Fruit fly (Drosophila melanogaster): ENCODE measurements around the gene CG1113.

Gene CG1113

dm6 chr3R:5211901-5212758 lies 40.8 kb upstream of the CG1113 start (continued):
- TF ChIP-seq GATAe (GFP tag; conservative IDR thresholded peaks at IDR 0.05) (no peak), NC2α (GFP tag; optimal IDR thresholded peaks at IDR 0.05) (peak; percentile 51), CG17568 (GFP tag; optimal IDR thresholded peaks at IDR 0.05) (peak; percentile 62), yki (optimal IDR thresholded peaks at IDR 0.05) (no peak), Dek (tag; optimal IDR thresholded peaks at IDR 0.05) (no peak), pfk (GFP tag; optimal IDR thresholded peaks at IDR 0.05) (no peak), CG11093 (GFP tag; IDR thresholded peaks at IDR 0.05) (peak; percentile 41; the same call in 1 of the 3 replicates), Pdp1 (GFP tag; optimal IDR thresholded peaks at IDR 0.05) (peak; percentile 64 to 67), seq (GFP tag; IDR thresholded peaks at IDR 0.05) (no peak), CG17359 (tag; optimal IDR thresholded peaks at IDR 0.05) (peak; percentile 52), BtbVII (GFP tag; optimal IDR thresholded peaks at IDR 0.05) (no peak), Atf-2 (GFP tag; optimal IDR thresholded peaks at IDR 0.05) (peak; percentile 85), D (optimal IDR thresholded peaks at IDR 0.05) (no peak), D (GFP tag; optimal IDR thresholded peaks at IDR 0.05) (peak; percentile 78), CkIIα-i1 (GFP tag; IDR thresholded peaks at IDR 0.05) (no peak), CG3726 (GFP tag; IDR thresholded peaks at IDR 0.05) (no peak), CG18764 (GFP tag; optimal IDR thresholded peaks at IDR 0.05) (peak; percentile 67), CG31224 (GFP tag; IDR thresholded peaks at IDR 0.05) (no peak), CG33213 (GFP tag; optimal IDR thresholded peaks at IDR 0.05) (peak; percentile 70), CG42726 (GFP tag; IDR thresholded peaks at IDR 0.05; ENCODE audit: partially characterized antibody) (no peak), CG18011 (GFP tag; optimal IDR thresholded peaks at IDR 0.05) (no peak), lab (GFP tag; optimal IDR thresholded peaks at IDR 0.05) (peak; percentile 10), CG2202 (tag; optimal IDR thresholded peaks at IDR 0.05) (peak; percentile 87), HLH3B (GFP tag; IDR thresholded peaks at IDR 0.05) (no peak), Sox100B (GFP tag; optimal IDR thresholded peaks at IDR 0.05) (peak; percentile 56), CG2889 (GFP tag; IDR thresholded peaks at IDR 0.05) (no peak), CG1603 (tag; optimal IDR thresholded peaks at IDR 0.05) (peak; percentile 93), CG5180 (GFP tag; optimal IDR thresholded peaks at IDR 0.05) (peak; percentile 36), CG8944 (GFP tag; optimal IDR thresholded peaks at IDR 0.05) (peak; percentile 82), scrt (GFP tag; optimal IDR thresholded peaks at IDR 0.05) (no peak), Deaf1 (tag; optimal IDR thresholded peaks at IDR 0.05) (no peak), unpg (GFP tag; optimal IDR thresholded peaks at IDR 0.05) (peak; percentile 77), ems (GFP tag; optimal IDR thresholded peaks at IDR 0.05) (peak; percentile 63), sisA (GFP tag; IDR thresholded peaks at IDR 0.05) (peak; percentile 48), Mes4 (GFP tag; optimal IDR thresholded peaks at IDR 0.05) (peak; percentile 72), CG4854 (GFP tag; optimal IDR thresholded peaks at IDR 0.05) (peak; percentile 53), Scr (GFP tag; IDR thresholded peaks at IDR 0.05; ENCODE audit: partially characterized antibody) (no peak), BEAF-32 (GFP tag; optimal IDR thresholded peaks at IDR 0.05) (no peak), CG11695 (GFP tag; IDR thresholded peaks at IDR 0.05) (peak; percentile 64; the same call in 1 of the 3 replicates), CG12769 (tag; optimal IDR thresholded peaks at IDR 0.05) (no peak), mirr (GFP tag; optimal IDR thresholded peaks at IDR 0.05) (no peak), CG9932 (GFP tag; IDR thresholded peaks at IDR 0.05) (no peak), Drgx (GFP tag; IDR thresholded peaks at IDR 0.05) (peak; percentile 38; the same call in 1 of the 2 replicates), CG11560 (tag; IDR thresholded peaks at IDR 0.05) (no peak), Nf-YC (tag; optimal IDR thresholded peaks at IDR 0.05) (no peak), zen (tag; optimal IDR thresholded peaks at IDR 0.05) (peak; percentile 95), hbn (GFP tag; IDR thresholded peaks at IDR 0.05; ENCODE audit: partially characterized antibody) (no peak), CG5953 (GFP tag; IDR thresholded peaks at IDR 0.05) (no peak), CG14965 (GFP tag; optimal IDR thresholded peaks at IDR 0.05; ENCODE audit: borderline replicate concordance) (peak; percentile 41)

Measured in whole organism, embryonic.